Fruit fly (Drosophila melanogaster): ENCODE results near the gene Dbct.

- TF ChIP-seq CG13296 (GFP tag; optimal IDR thresholded peaks at IDR 0.05) = peak; percentile 38
- peak; percentile 73 for TF ChIP-seq zfh1 (GFP tag; IDR thresholded peaks at IDR 0.05)
Measured at dm6 chrX:15085777-15086510, at the start of gene Dbct, which contains the start of gene CG15027.

All from whole organism, embryonic.